Fruit fly (Drosophila melanogaster) whole organism, wandering third instar larva: ENCODE data around the gene CG6415.

Source experiments
- rgr ChIP-seq: fragments of 200-800 bp; sonication (Bioruptor generic); optimal IDR thresholded peaks from 3 replicates; lab custom pipeline; 2016; ENCODE audit warnings: missing biosample characterization, mild to moderate bottlenecking, missing genetic modification characterization
- usp ChIP-seq: fragments of >200 bp; optimal IDR thresholded peaks from 2 replicates; lab custom pipeline; 2017; ENCODE audit warnings: missing biosample characterization, missing genetic modification characterization

dm6 chr2L:10748218-10748617 is 44.8 kb downstream of the CG6415 start:
- TF ChIP-seq rgr (GFP tag; lab: Kevin White, UChicago), result no peak
- TF ChIP-seq usp, result no peak
